Fruit fly (Drosophila melanogaster): ENCODE data around the gene CG17167.
A peak's percentile ranks its signal among the peaks of the same experiment; 100 is the strongest.

Gene CG17167

DNA sequence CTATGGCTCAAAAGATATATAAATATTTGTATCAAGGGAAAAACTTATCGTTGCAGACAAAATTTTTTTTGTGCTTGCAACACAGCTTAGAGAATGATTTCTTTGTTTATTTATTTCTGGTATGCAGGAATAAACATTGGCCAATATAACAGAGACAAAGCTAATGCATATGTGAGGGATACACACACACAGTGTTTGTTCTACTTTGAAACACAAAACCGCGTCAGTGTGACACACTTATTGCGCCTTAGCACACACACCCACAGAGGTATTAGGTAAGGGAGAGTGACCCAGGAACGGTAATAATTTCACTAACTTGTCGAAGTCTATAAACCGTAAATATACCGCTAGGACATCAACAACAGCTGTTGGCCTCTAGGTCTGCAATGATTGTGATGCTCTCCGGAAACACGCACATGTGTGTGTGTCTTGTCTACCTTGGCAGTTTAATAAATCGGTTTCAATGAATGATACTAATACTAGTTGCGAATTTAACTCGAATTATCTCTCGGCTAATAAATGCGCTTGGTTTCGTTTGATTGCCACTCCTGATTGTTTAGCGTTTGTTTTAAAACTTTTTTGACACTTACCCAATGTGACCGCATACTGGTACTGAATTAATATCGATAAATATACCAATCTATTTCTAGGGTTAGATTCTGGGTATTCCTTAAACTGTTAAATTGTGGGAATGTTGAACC lies 28.2 kb downstream of the CG17167 start, which contains the start of gene CG17162:
Gene CG17162 (minus strand): TSS at position 619 of the 701 bp plus-strand sequence.
- TF ChIP-seq CG34406 (GFP tag; optimal IDR thresholded peaks at IDR 0.05) (no peak), CG6808 (GFP tag; optimal IDR thresholded peaks at IDR 0.05) (no peak), CG32006 (GFP tag; optimal IDR thresholded peaks at IDR 0.05) (no peak), esn (GFP tag; optimal IDR thresholded peaks at IDR 0.05) (no peak), spab (GFP tag; optimal IDR thresholded peaks at IDR 0.05) (no peak), Sox15 (GFP tag; optimal IDR thresholded peaks at IDR 0.05) (no peak), CG8119 (GFP tag; IDR thresholded peaks at IDR 0.05) (no peak), svp (GFP tag) (no peak), CG15336 (GFP tag; IDR thresholded peaks at IDR 0.05) (no peak), OdsH (GFP tag; optimal IDR thresholded peaks at IDR 0.05) (no peak), net (GFP tag; optimal IDR thresholded peaks at IDR 0.05) (no peak), CG9139 (GFP tag; optimal IDR thresholded peaks at IDR 0.05) (no peak), Ets96B (tag; optimal IDR thresholded peaks at IDR 0.05) (no peak), Eip78C (GFP tag) (peak; percentile 63), lz (GFP tag; optimal IDR thresholded peaks at IDR 0.05) (no peak), Ets21C (GFP tag; optimal IDR thresholded peaks at IDR 0.05) (no peak), vri (GFP tag; optimal IDR thresholded peaks at IDR 0.05) (peak; percentile 56), CG6854 (GFP tag; optimal IDR thresholded peaks at IDR 0.05) (no peak), ss (GFP tag; optimal IDR thresholded peaks at IDR 0.05) (no peak), Sox102F (GFP tag; optimal IDR thresholded peaks at IDR 0.05) (no peak), Eip93F (GFP tag; optimal IDR thresholded peaks at IDR 0.05) (no peak), Hr4 (GFP tag; optimal IDR thresholded peaks at IDR 0.05) (no peak), dsx (GFP tag; optimal IDR thresholded peaks at IDR 0.05; ENCODE audit: poor library complexity, severe bottlenecking) (no peak), CG8319 (GFP tag; optimal IDR thresholded peaks at IDR 0.05) (no peak), achi (GFP tag; optimal IDR thresholded peaks at IDR 0.05) (peak; percentile 60), CG3919 (GFP tag; optimal IDR thresholded peaks at IDR 0.05) (no peak), fkh (GFP tag; optimal IDR thresholded peaks at IDR 0.05) (peak; percentile 34), Blimp-1 (GFP tag; optimal IDR thresholded peaks at IDR 0.05) (no peak), CG11294 (GFP tag; IDR thresholded peaks at IDR 0.05) (no peak), salr (GFP tag; optimal IDR thresholded peaks at IDR 0.05) (no peak), dac (GFP tag; optimal IDR thresholded peaks at IDR 0.05) (no peak), CG6163 (GFP tag; IDR thresholded peaks at IDR 0.05) (no peak), Lpt (GFP tag; optimal IDR thresholded peaks at IDR 0.05) (no peak)

DNA sequence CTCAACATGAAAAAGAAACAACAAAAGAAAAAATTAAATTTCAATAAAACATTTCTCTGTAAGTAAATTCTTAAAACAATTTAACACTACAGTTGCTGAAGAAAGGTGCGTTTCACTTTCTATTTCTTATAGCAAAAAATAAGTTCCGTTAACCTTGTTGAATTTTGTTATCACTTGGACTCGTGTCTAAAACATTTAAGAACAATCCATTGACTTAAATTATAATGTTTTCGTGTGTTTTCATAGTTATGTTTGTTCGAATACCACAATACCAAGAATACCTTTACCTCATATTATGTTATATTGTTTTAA lies 28.7 kb downstream of the CG17167 start:
- no peak for TF ChIP-seq cyc (GFP tag; optimal IDR thresholded peaks at IDR 0.05)
- no peak for TF ChIP-seq CG9139 (GFP tag; optimal IDR thresholded peaks at IDR 0.05)
- no peak for TF ChIP-seq achi (GFP tag; optimal IDR thresholded peaks at IDR 0.05)
- no peak for TF ChIP-seq topi (GFP tag; optimal IDR thresholded peaks at IDR 0.05)
- TF ChIP-seq OdsH (GFP tag; optimal IDR thresholded peaks at IDR 0.05): no peak
- TF ChIP-seq eg (GFP tag; IDR thresholded peaks at IDR 0.05): no peak
- TF ChIP-seq CG1621 (tag; optimal IDR thresholded peaks at IDR 0.05): no peak
- no peak for TF ChIP-seq CG10669 (GFP tag; optimal IDR thresholded peaks at IDR 0.05)
- TF ChIP-seq CG16779 (tag; optimal IDR thresholded peaks at IDR 0.05): no peak
- peak in 1 of 2 experiments; percentile 39 for TF ChIP-seq salr (GFP tag; optimal IDR thresholded peaks at IDR 0.05)
- TF ChIP-seq Hr39 (GFP tag; optimal IDR thresholded peaks at IDR 0.05): peak; percentile 10
- TF ChIP-seq Eip78C (GFP tag): peak; percentile 56
- TF ChIP-seq Smox (GFP tag; optimal IDR thresholded peaks at IDR 0.05): no peak
- no peak for TF ChIP-seq Ets96B (tag; optimal IDR thresholded peaks at IDR 0.05)
- no peak for TF ChIP-seq Sox102F (GFP tag; optimal IDR thresholded peaks at IDR 0.05)
- no peak for TF ChIP-seq CG6808 (GFP tag; optimal IDR thresholded peaks at IDR 0.05)
- no peak for TF ChIP-seq CG10631 (GFP tag; optimal IDR thresholded peaks at IDR 0.05)
- TF ChIP-seq svp (GFP tag): peak; percentile 74
- TF ChIP-seq CG15336 (GFP tag; IDR thresholded peaks at IDR 0.05): no peak
- no peak for TF ChIP-seq vri (GFP tag; optimal IDR thresholded peaks at IDR 0.05)
- no peak for TF ChIP-seq CG6792 (GFP tag; optimal IDR thresholded peaks at IDR 0.05)
- no peak for TF ChIP-seq Ets21C (GFP tag; optimal IDR thresholded peaks at IDR 0.05)
